Worm (Caenorhabditis elegans) whole organism, late embryonic: ENCODE measurements around the gene mtl-2.
A peak's percentile ranks its signal among the peaks of the same experiment; 100 is the strongest.
"Not testable (repeated sequence)": the region's sequence is repeated elsewhere in the genome, so short reads cannot be mapped to it uniquely, and the experiment has no call there.

Experiments
- C08G9.2 ChIP-seq: sonication (generic microtip); optimal IDR thresholded peaks from 2 replicates; lab custom pipeline; 2016; ENCODE audit warnings: mild to moderate bottlenecking, missing genetic modification characterization, moderate library complexity, missing compliant biosample characterization
- C38D4.7 ChIP-seq: fragments of 200-800 bp; sonication (Bioruptor generic); optimal IDR thresholded peaks from 2 replicates; lab custom pipeline; 2018; ENCODE audit warnings: mild to moderate bottlenecking, missing genetic modification characterization, moderate library complexity, missing compliant biosample characterization
- F13H6.1 ChIP-seq: sonication (generic microtip); optimal IDR thresholded peaks from 2 replicates; lab custom pipeline; 2016; ENCODE audit warnings: missing genetic modification characterization, missing compliant biosample characterization
- K09A11.1 ChIP-seq: sonication (generic microtip); optimal IDR thresholded peaks from 2 replicates; lab custom pipeline; 2017; ENCODE audit warnings: antibody characterized with exemption, mild to moderate bottlenecking, missing genetic modification characterization, missing compliant biosample characterization; ENCODE audit not compliant: insufficient read depth
- ama-1 ChIP-seq: fragments of 150-350 bp; optimal IDR thresholded peaks from 2 replicates; lab custom pipeline; 2014
- ceh-14 ChIP-seq: sonication (generic microtip); optimal IDR thresholded peaks from 2 replicates; lab custom pipeline; 2016; ENCODE audit warnings: missing genotype, missing genetic modification characterization, missing compliant biosample characterization
- ceh-18 ChIP-seq: sonication (generic microtip); optimal IDR thresholded peaks from 2 replicates; lab custom pipeline; 2016; ENCODE audit warnings: missing genetic modification characterization, missing compliant biosample characterization
- ceh-2 ChIP-seq: sonication (generic microtip); optimal IDR thresholded peaks from 2 replicates; lab custom pipeline; 2016; ENCODE audit warnings: missing genotype, missing genetic modification characterization, missing compliant biosample characterization
- ceh-31 ChIP-seq: sonication (generic microtip); optimal IDR thresholded peaks from 2 replicates; lab custom pipeline; 2016; ENCODE audit warnings: missing genetic modification characterization, missing compliant biosample characterization
- ceh-34 ChIP-seq: sonication (generic microtip); optimal IDR thresholded peaks from 2 replicates; lab custom pipeline; 2016; ENCODE audit warnings: mild to moderate bottlenecking, missing genetic modification characterization, missing compliant biosample characterization
- ceh-45 ChIP-seq: fragments of 200-800 bp; sonication (Bioruptor generic); IDR thresholded peaks from 2 replicates; pipeline ENCODE4 v1.3.6; 2022; ENCODE audit warnings: missing genetic modification reagents, missing genetic modification characterization, missing compliant biosample characterization
- dmd-4 ChIP-seq: sonication (generic microtip); optimal IDR thresholded peaks from 2 replicates; lab custom pipeline; 2016; ENCODE audit warnings: borderline replicate concordance, missing genetic modification characterization, missing compliant biosample characterization
- elt-2 ChIP-seq: sonication (generic microtip); optimal IDR thresholded peaks from 2 replicates; lab custom pipeline; 2016; ENCODE audit warnings: missing genetic modification reagents, missing genetic modification characterization, missing compliant biosample characterization
- eyg-1 ChIP-seq: sonication (generic microtip); optimal IDR thresholded peaks from 2 replicates; lab custom pipeline; 2016; ENCODE audit warnings: missing genotype, missing genetic modification characterization, missing compliant biosample characterization
- fax-1 ChIP-seq: sonication (generic microtip); optimal IDR thresholded peaks from 2 replicates; lab custom pipeline; 2016; ENCODE audit warnings: missing genotype, missing genetic modification characterization, missing compliant biosample characterization
- fkh-6 ChIP-seq: sonication (generic microtip); optimal IDR thresholded peaks from 2 replicates; lab custom pipeline; 2016; ENCODE audit warnings: missing genetic modification characterization, missing compliant biosample characterization
- hlh-13 ChIP-seq: fragments of 200-800 bp; sonication (Bioruptor generic); optimal IDR thresholded peaks from 2 replicates; lab custom pipeline; 2018; ENCODE audit warnings: mild to moderate bottlenecking, missing genetic modification characterization, missing compliant biosample characterization
- hlh-30 ChIP-seq: sonication (generic microtip); optimal IDR thresholded peaks from 2 replicates; lab custom pipeline; 2017; ENCODE audit warnings: antibody characterized with exemption, missing genetic modification characterization, missing compliant biosample characterization; ENCODE audit not compliant: insufficient read depth
- hlh-8 ChIP-seq: sonication (generic microtip); optimal IDR thresholded peaks from 2 replicates; lab custom pipeline; 2016; ENCODE audit warnings: missing genotype, missing genetic modification characterization, missing compliant biosample characterization
- madf-2 ChIP-seq: sonication (generic microtip); optimal IDR thresholded peaks from 2 replicates; lab custom pipeline; 2017; ENCODE audit warnings: missing genetic modification characterization, missing compliant biosample characterization
- nfya-1 ChIP-seq: sonication (generic microtip); optimal IDR thresholded peaks from 2 replicates; lab custom pipeline; 2017; ENCODE audit warnings: missing genetic modification characterization, mild to moderate bottlenecking, missing compliant biosample characterization, antibody characterized with exemption, moderate library complexity
- nhr-11 ChIP-seq: fragments of 150-350 bp; optimal IDR thresholded peaks from 2 replicates; lab custom pipeline; 2014; ENCODE audit warnings: missing biosample characterization, missing genetic modification characterization
- pax-1 ChIP-seq: fragments of 150-350 bp; optimal IDR thresholded peaks from 2 replicates; lab custom pipeline; 2014; ENCODE audit warnings: missing biosample characterization, missing genetic modification characterization
- ref-2 ChIP-seq: sonication (generic microtip); optimal IDR thresholded peaks from 2 replicates; lab custom pipeline; 2016; ENCODE audit warnings: missing genetic modification characterization, missing compliant biosample characterization
- sox-2 ChIP-seq: fragments of 200-800 bp; sonication (Bioruptor generic); IDR thresholded peaks from 2 replicates; pipeline ENCODE4 v1.3.6; 2022; ENCODE audit warnings: missing genetic modification reagents, missing genetic modification characterization, missing compliant biosample characterization
- syd-9 ChIP-seq: sonication (generic microtip); optimal IDR thresholded peaks from 2 replicates; lab custom pipeline; 2016; ENCODE audit warnings: mild to moderate bottlenecking, missing genetic modification characterization, moderate library complexity, missing compliant biosample characterization
- tbx-2 ChIP-seq: sonication (generic microtip); optimal IDR thresholded peaks from 2 replicates; lab custom pipeline; 2016; ENCODE audit warnings: missing genetic modification characterization, missing compliant biosample characterization
- ttx-3 ChIP-seq: sonication (generic microtip); optimal IDR thresholded peaks from 2 replicates; lab custom pipeline; 2016; ENCODE audit warnings: missing genetic modification reagents, missing genetic modification characterization, missing compliant biosample characterization
- unc-3 ChIP-seq, 2 experiments: fragments of 200-800 bp in 1 of 2; sonication (Bioruptor generic) in 1 of 2; sonication (generic microtip) in 1 of 2; conservative IDR thresholded peaks in 1 of 2; optimal IDR thresholded peaks in 1 of 2; 2 replicates each; pipeline versions ENCODE4 v1.3.6 to Lab custom; 2016 to 2022; ENCODE audit warnings: missing compliant biosample characterization in 2 of 2, missing genetic modification characterization in 2 of 2, missing genetic modification reagents in 1 of 2
- zip-5 ChIP-seq: sonication (generic microtip); optimal IDR thresholded peaks from 2 replicates; lab custom pipeline; 2016; ENCODE audit warnings: missing genetic modification characterization, missing compliant biosample characterization

Gene mtl-2

DNA sequence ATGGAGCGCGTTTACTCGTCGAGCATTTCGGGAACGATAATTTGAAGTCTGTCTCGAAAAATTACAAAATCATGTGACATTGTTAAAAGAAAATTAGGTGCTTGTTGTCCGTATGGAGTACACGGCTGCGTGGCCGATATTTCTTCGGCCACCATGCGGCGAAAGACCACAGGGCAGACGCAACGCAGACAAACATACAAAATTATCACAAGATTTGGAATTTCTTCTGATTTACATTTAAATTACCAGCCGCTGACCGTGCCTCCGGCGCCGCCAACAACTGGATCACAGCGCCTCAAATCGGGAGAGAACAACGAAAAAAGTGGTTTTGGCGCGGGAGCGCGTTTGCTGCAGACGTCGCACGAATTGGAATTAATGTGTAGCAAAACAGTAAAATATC, 36.6 kb upstream of the mtl-2 start (continued):
- TF ChIP-seq fkh-6 (peak; percentile 50), ref-2 (tag; lab: Kevin White, UChicago) (peak; percentile 91), hlh-8 (tag; lab: Kevin White, UChicago) (peak; percentile 85), F13H6.1 (tag; lab: Kevin White, UChicago) (peak; percentile 53)
- TF ChIP-seq, all 69 proteins: peak for 30; not testable (repeated sequence) for 39

DNA sequence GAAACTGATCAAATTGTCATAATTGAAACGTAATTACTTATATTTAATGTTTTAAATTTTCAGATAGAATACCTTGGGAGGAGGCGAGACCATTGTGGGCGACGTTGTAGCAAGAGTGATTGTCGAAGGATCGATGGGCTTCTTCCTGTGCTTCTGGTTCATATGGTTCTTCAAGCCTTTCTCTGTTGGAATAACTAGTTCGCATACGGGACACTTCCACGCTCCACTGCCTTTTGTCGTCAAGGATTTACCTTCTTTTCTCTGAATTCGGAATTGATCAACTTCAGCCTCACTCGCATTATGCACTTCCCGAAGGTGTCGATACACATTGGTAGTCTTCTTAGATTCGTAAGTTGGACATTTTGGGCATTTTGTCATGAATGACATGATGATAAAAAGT, 30.8 kb upstream of the mtl-2 start, which contains the start of gene F58D12.1:
F58D12.1 (plus strand) TSS at position 301 of the 400 bp plus-strand sequence.
- TF ChIP-seq syd-9, tbx-2, K09A11.1 (tag; lab: Kevin White, UChicago): not testable (repeated sequence)

DNA sequence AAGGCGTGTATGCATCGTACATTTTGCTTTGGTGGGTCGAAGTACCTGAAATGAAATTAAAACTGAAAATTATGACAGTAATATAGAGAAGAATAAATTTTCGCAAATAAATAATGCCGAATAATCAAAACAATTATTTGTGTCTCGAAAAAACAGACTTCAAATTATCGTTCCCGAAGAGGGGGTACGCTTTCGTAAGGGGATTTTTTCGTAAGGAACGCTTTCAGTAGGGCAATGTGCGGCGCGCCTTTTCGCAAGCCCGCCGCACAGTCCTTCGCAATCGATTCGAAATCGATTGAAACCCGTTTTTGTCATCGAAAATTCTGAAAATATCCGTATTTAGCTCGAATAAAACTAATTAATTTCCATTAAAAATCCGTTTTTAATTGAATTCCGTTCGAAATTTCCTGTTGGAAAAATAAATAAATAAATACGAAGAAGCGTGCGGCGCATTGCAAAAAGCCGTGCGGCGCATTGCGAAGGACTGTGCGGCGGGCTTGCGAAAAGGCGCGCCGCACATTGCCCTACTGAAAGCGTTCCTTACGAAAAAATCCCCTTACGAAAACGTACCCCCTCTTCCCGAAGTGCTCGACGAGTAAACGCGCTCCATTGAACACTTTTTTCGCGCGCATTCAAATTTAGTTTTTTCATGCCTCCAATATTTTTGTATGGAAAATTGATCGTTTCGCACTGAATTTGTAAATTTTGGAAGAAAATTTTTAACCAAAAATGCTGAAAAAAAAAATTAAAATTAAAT, 20.0 kb upstream of the mtl-2 start, which contains the start of gene vps-39:
vps-39 (minus strand) TSS at position 51 of the 757 bp plus-strand sequence.
- TF ChIP-seq madf-2 (tag; lab: Kevin White, UChicago) (peak; percentile 13), ttx-3 (tag; lab: Kevin White, UChicago) (peak; percentile 0), F13H6.1 (tag; lab: Kevin White, UChicago) (peak; percentile 3), ceh-14 (peak; percentile 60), ceh-31 (peak; percentile 75), zip-5 (tag; lab: Kevin White, UChicago) (peak; percentile 26), ceh-45 (GFP tag; lab: Robert Waterston, UW) (peak; percentile 61; the same call in 1 of the 2 replicates), nfya-1 (tag; lab: Kevin White, UChicago) (peak; percentile 31), elt-2 (peak; percentile 32), ceh-34 (tag; lab: Kevin White, UChicago) (peak; percentile 27), sox-2 (GFP tag; lab: Robert Waterston, UW) (peak; percentile 62), tbx-2 (tag; lab: Kevin White, UChicago) (peak; percentile 50), C08G9.2 (tag; lab: Kevin White, UChicago) (peak; percentile 20), unc-3 (GFP tag; conservative IDR thresholded peaks at IDR 0.05; lab: Robert Waterston, UW) (0 out of 2 replicates have a peak, but pooled peaks have one; percentile 22), ceh-2 (tag; lab: Kevin White, UChicago) (peak; percentile 3), K09A11.1 (tag; lab: Kevin White, UChicago) (peak; percentile 15), hlh-13 (GFP tag; lab: Kevin White, UChicago) (peak; percentile 11), ref-2 (tag; lab: Kevin White, UChicago) (peak; percentile 52)
- not testable (repeated sequence) for TF ChIP-seq unc-3 (tag; optimal IDR thresholded peaks at IDR 0.05; lab: Kevin White, UChicago)

DNA sequence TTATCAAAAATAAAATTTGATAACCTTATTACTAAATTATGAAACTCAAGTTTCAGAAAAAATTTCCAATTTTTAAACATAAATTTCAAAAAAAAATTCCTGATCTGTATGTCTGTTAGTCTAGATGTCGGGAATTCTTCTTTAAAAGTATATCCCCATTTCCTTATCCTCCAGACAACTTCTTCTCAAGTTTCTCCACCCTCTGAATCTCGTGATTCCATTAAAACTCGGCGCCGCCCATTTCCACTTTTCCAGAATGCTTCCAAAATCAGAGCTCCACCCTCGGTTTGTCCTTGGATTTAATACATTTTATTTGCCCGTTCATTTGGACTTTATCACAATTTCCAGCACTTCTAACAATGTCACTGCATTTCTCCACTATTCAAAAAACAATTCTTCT, 15.2 kb upstream of the mtl-2 start, which contains the start of gene ins-10:
ins-10 (plus strand) TSS at position 301 of the 400 bp plus-strand sequence.
- TF ChIP-seq dmd-4 (tag; lab: Kevin White, UChicago) (no peak), ama-1 (no peak), fkh-6 (no peak), eyg-1 (no peak), ceh-34 (tag; lab: Kevin White, UChicago) (no peak), hlh-30 (tag; lab: Kevin White, UChicago) (no peak), madf-2 (tag; lab: Kevin White, UChicago) (no peak), ref-2 (tag; lab: Kevin White, UChicago) (no peak), zip-5 (tag; lab: Kevin White, UChicago) (no peak), nhr-11 (no peak), fax-1 (tag; lab: Kevin White, UChicago) (no peak), ceh-18 (tag; lab: Kevin White, UChicago) (no peak), C38D4.7 (GFP tag; lab: Kevin White, UChicago) (no peak), nfya-1 (tag; lab: Kevin White, UChicago) (no peak)

DNA sequence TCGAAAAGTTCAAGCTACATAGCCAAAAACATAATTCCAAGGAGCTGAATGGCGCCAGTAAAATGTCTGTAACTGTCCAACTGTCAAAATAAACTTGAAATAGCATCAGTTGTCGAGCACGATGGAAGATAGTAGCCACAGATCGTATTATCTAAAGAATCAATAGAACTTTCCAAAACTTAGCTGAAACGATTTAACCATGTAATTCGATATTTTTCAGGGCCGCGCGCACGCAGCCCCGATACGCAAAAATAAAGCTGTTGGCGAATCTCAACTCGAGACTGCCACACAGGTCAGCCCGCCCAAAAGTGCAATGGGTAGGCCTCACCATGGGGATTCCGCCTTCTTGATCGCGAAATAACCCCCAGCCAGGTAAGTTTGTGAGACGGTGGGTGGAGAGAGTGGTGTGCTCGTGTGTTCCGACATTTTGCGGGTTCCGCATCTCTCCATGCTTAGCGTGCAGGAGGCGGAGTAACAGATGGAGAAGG, 9.8 kb upstream of the mtl-2 start:
- TF ChIP-seq pax-1 (tag; lab: Kevin White, UChicago) (no peak), ama-1 (peak; percentile 76)
